Fruit fly (Drosophila melanogaster) whole organism, prepupa: Measurements from ENCODE around the gene eEF1gamma.

Experiments
- Blimp-1 ChIP-seq: fragments of 200-800 bp; sonication (Bioruptor generic); optimal IDR thresholded peaks from 3 replicates; lab custom pipeline; 2017; ENCODE audit warnings: missing biosample characterization, missing genetic modification characterization, mild to moderate bottlenecking, moderate library complexity, missing genetic modification reagents
- CG15336 ChIP-seq: fragments of 200-800 bp; sonication (Bioruptor generic); IDR thresholded peaks from 2 replicates; pipeline ENCODE4 v1.3.6; 2022; ENCODE audit warnings: missing biosample characterization, missing genetic modification characterization
- CG34406 ChIP-seq: fragments of 200-800 bp; sonication (Bioruptor generic); optimal IDR thresholded peaks from 3 replicates; lab custom pipeline; 2016; ENCODE audit warnings: missing biosample characterization, missing genetic modification characterization
- CG6808 ChIP-seq: fragments of 200-800 bp; sonication (Bioruptor generic); optimal IDR thresholded peaks from 3 replicates; lab custom pipeline; 2017; ENCODE audit warnings: missing biosample characterization, missing genetic modification characterization, mild to moderate bottlenecking, moderate library complexity, missing genetic modification reagents
- CG8319 ChIP-seq: fragments of 200-800 bp; sonication (Bioruptor generic); optimal IDR thresholded peaks from 3 replicates; lab custom pipeline; 2016; ENCODE audit warnings: missing biosample characterization, missing genetic modification characterization
- CG9139 ChIP-seq: fragments of 200-800 bp; sonication (Bioruptor generic); optimal IDR thresholded peaks from 3 replicates; lab custom pipeline; 2017; ENCODE audit warnings: missing biosample characterization, mild to moderate bottlenecking, missing genetic modification characterization
- achi ChIP-seq: fragments of 200-800 bp; sonication (Bioruptor generic); optimal IDR thresholded peaks from 3 replicates; lab custom pipeline; 2016; ENCODE audit warnings: missing biosample characterization, missing genetic modification characterization
- fd59A ChIP-seq: fragments of 200-800 bp; sonication (Bioruptor generic); optimal IDR thresholded peaks from 2 replicates; lab custom pipeline; 2017; ENCODE audit warnings: missing biosample characterization, mild to moderate bottlenecking, missing genetic modification characterization, missing genetic modification reagents

- TF ChIP-seq CG15336 (GFP tag; lab: Robert Waterston, UW) (no peak), fd59A (GFP tag; lab: Kevin White, UChicago) (no peak), CG34406 (no peak), CG8319 (GFP tag; lab: Kevin White, UChicago) (no peak), achi (GFP tag; lab: Kevin White, UChicago) (no peak), CG9139 (GFP tag; lab: Kevin White, UChicago) (no peak), CG6808 (no peak), Blimp-1 (GFP tag; lab: Kevin White, UChicago) (no peak)
These were observed 31.4 kb downstream of the eEF1gamma start for dm6 chr3R:29251418-29251817.
